Worm (Caenorhabditis elegans): Measurements from ENCODE around the gene Y25C1A.8.
A peak's percentile ranks its signal among the peaks of the same experiment; 100 is the strongest.

The Y25C1A.8 gene

ce11 chrII:3028264-3028663 lies 48.5 kb downstream of the Y25C1A.8 start (continued):
- TF ChIP-seq efl-1 (optimal IDR thresholded peaks at IDR 0.05), result no peak
- TF ChIP-seq efl-1 (GFP tag; optimal IDR thresholded peaks at IDR 0.05 in 1 of 2), result peak in 1 of 2 experiments; percentile 8
- TF ChIP-seq unc-98 (GFP tag; IDR thresholded peaks at IDR 0.05), result no peak
- no peak for TF ChIP-seq C04F5.9 (tag; optimal IDR thresholded peaks at IDR 0.05)
- TF ChIP-seq ceh-8 (GFP tag; optimal IDR thresholded peaks at IDR 0.05), result no peak
- peak; percentile 98 for TF ChIP-seq blmp-1 (tag; optimal IDR thresholded peaks at IDR 0.05)
- no peak for TF ChIP-seq egl-27 (tag; optimal IDR thresholded peaks at IDR 0.05)
- TF ChIP-seq elt-3 (tag; optimal IDR thresholded peaks at IDR 0.05), result peak in 1 of 6 experiments; percentile 31
- no peak for TF ChIP-seq nhr-71 (tag; optimal IDR thresholded peaks at IDR 0.05)
- TF ChIP-seq nhr-76 (tag; optimal IDR thresholded peaks at IDR 0.05), result no peak
- no peak for TF ChIP-seq nhr-11 (tag; optimal IDR thresholded peaks at IDR 0.05)
- no peak for TF ChIP-seq rnt-1 (tag; optimal IDR thresholded peaks at IDR 0.05)
- no peak for TF ChIP-seq nhr-237 (tag; optimal IDR thresholded peaks at IDR 0.05)
- TF ChIP-seq efl-3 (GFP tag; optimal IDR thresholded peaks at IDR 0.05), result no peak
- TF ChIP-seq ces-1 (GFP tag; optimal IDR thresholded peaks at IDR 0.05), result no peak
- no peak for TF ChIP-seq hlh-17 (GFP tag; optimal IDR thresholded peaks at IDR 0.05; ENCODE audit: borderline replicate concordance)
- no peak for TF ChIP-seq ceh-63 (GFP tag; optimal IDR thresholded peaks at IDR 0.05)
- TF ChIP-seq pax-3 (tag; optimal IDR thresholded peaks at IDR 0.05), result no peak
- TF ChIP-seq unc-62 (GFP tag; optimal IDR thresholded peaks at IDR 0.05), result no peak
- TF ChIP-seq fos-1 (tag; optimal IDR thresholded peaks at IDR 0.05), result no peak
- TF ChIP-seq mep-1 (tag; optimal IDR thresholded peaks at IDR 0.05), result peak; percentile 23
- TF ChIP-seq pqm-1 (tag; optimal IDR thresholded peaks at IDR 0.05), result no peak
- TF ChIP-seq fkh-4 (tag; optimal IDR thresholded peaks at IDR 0.05; ENCODE audit: borderline replicate concordance), result no peak
- no peak for TF ChIP-seq nhr-85 (tag)

ce11 chrII:3024655-3025054 lies 52.1 kb downstream of the Y25C1A.8 start:
- TF ChIP-seq unc-86 (tag; optimal IDR thresholded peaks at IDR 0.05) (no peak), C16A3.4 (tag; optimal IDR thresholded peaks at IDR 0.05) (no peak), fkh-8 (tag; optimal IDR thresholded peaks at IDR 0.05) (no peak), xbp-1 (tag; optimal IDR thresholded peaks at IDR 0.05) (no peak), blmp-1 (tag; optimal IDR thresholded peaks at IDR 0.05) (no peak), aha-1 (tag; optimal IDR thresholded peaks at IDR 0.05) (no peak), efl-1 (optimal IDR thresholded peaks at IDR 0.05) (no peak), efl-1 (GFP tag; optimal IDR thresholded peaks at IDR 0.05 in 1 of 2) (no peak), lin-39 (tag; optimal IDR thresholded peaks at IDR 0.05) (no peak), ztf-11 (tag; optimal IDR thresholded peaks at IDR 0.05) (no peak), isw-1 (GFP tag; IDR thresholded peaks at IDR 0.05) (no peak), nhr-19 (GFP tag; conservative IDR thresholded peaks at IDR 0.05) (no peak), nhr-47 (tag; optimal IDR thresholded peaks at IDR 0.05) (no peak)

ce11 chrII:3023381-3023935 lies 53.3 kb downstream of the Y25C1A.8 start, which contains the start of gene clec-2:
Gene clec-2, minus strand, starts transcription at chrII:3023431.
- TF ChIP-seq fos-1 (tag; optimal IDR thresholded peaks at IDR 0.05) (no peak), nhr-71 (tag; optimal IDR thresholded peaks at IDR 0.05) (no peak), vab-15 (tag; optimal IDR thresholded peaks at IDR 0.05) (no peak), ceh-88 (GFP tag; IDR thresholded peaks at IDR 0.05) (no peak), nhr-76 (tag; optimal IDR thresholded peaks at IDR 0.05) (no peak), blmp-1 (tag; optimal IDR thresholded peaks at IDR 0.05) (no peak), skn-1 (tag; optimal IDR thresholded peaks at IDR 0.05) (no peak), nhr-90 (tag; optimal IDR thresholded peaks at IDR 0.05; ENCODE audit: poor library complexity) (no peak), zip-4 (GFP tag; optimal IDR thresholded peaks at IDR 0.05) (no peak), snpc-4 (tag; optimal IDR thresholded peaks at IDR 0.05) (no peak), hpl-2 (GFP tag; optimal IDR thresholded peaks at IDR 0.05) (no peak)

All from whole organism, L1 larva.